Fruit fly (Drosophila melanogaster) whole organism, embryonic: ENCODE measurements around the gene IscU.
A peak's percentile ranks its signal among the peaks of the same experiment; 100 is the strongest.

Experiments used
- Adf1 ChIP-seq: fragments of 200-800 bp; sonication (Bioruptor generic); IDR thresholded peaks from 2 replicates; pipeline ENCODE4 v1.3.6; 2022; ENCODE audit warnings: missing biosample characterization, missing genetic modification characterization
- Atf-2 ChIP-seq: fragments of 200-800 bp; sonication (Bioruptor generic); optimal IDR thresholded peaks from 2 replicates; lab custom pipeline; 2016; ENCODE audit warnings: missing biosample characterization, missing genetic modification characterization
- CG11723 ChIP-seq: fragments of 200-800 bp; sonication (Bioruptor generic); optimal IDR thresholded peaks from 2 replicates; lab custom pipeline; 2017; ENCODE audit warnings: missing biosample characterization, mild to moderate bottlenecking, missing genetic modification characterization
- CG1233 ChIP-seq: fragments of 200-800 bp; sonication (Bioruptor generic); optimal IDR thresholded peaks from 4 replicates; lab custom pipeline; 2018; ENCODE audit warnings: missing biosample characterization, mild to moderate bottlenecking, missing genetic modification characterization
- CG14441 ChIP-seq: fragments of 200-800 bp; sonication (Bioruptor generic); IDR thresholded peaks from 2 replicates; pipeline ENCODE4 v1.3.6; 2022; ENCODE audit warnings: missing biosample characterization, missing genetic modification characterization
- CG14860 ChIP-seq: fragments of 200-800 bp; sonication (Bioruptor generic); IDR thresholded peaks from 3 replicates; pipeline ENCODE4 v1.3.6; 2022; ENCODE audit warnings: missing biosample characterization, missing genetic modification characterization; ENCODE audit not compliant: partially characterized antibody
- CG14965 ChIP-seq: fragments of 200-800 bp; sonication (Bioruptor generic); optimal IDR thresholded peaks from 2 replicates; lab custom pipeline; 2016; ENCODE audit warnings: missing biosample characterization, missing genetic modification characterization, borderline replicate concordance
- CG15073 ChIP-seq: fragments of 200-800 bp; sonication (Bioruptor generic); optimal IDR thresholded peaks from 2 replicates; lab custom pipeline; 2016; ENCODE audit warnings: missing biosample characterization, missing genetic modification characterization
- CG15479 ChIP-seq: fragments of 200-800 bp; sonication (Bioruptor generic); optimal IDR thresholded peaks from 3 replicates; lab custom pipeline; 2019; ENCODE audit warnings: missing biosample characterization, mild to moderate bottlenecking, missing genetic modification characterization, moderate library complexity
- CG17186 ChIP-seq: fragments of 200-800 bp; sonication (Bioruptor generic); optimal IDR thresholded peaks from 3 replicates; lab custom pipeline; 2017; ENCODE audit warnings: missing biosample characterization, missing genetic modification reagents, missing genetic modification characterization
- CG18011 ChIP-seq: fragments of 200-800 bp; sonication (Bioruptor generic); optimal IDR thresholded peaks from 2 replicates; lab custom pipeline; 2017; ENCODE audit warnings: missing biosample characterization, missing genetic modification characterization, mild to moderate bottlenecking, moderate library complexity, missing genotype
- CG1832 ChIP-seq: fragments of 200-800 bp; sonication (Bioruptor generic); optimal IDR thresholded peaks from 2 replicates; lab custom pipeline; 2017; ENCODE audit warnings: missing biosample characterization, mild to moderate bottlenecking, missing genetic modification characterization, inconsistent platforms
- CG18599 ChIP-seq: fragments of 200-800 bp; sonication (Bioruptor generic); optimal IDR thresholded peaks from 3 replicates; lab custom pipeline; 2017; ENCODE audit warnings: missing biosample characterization, missing genetic modification characterization, mild to moderate bottlenecking, moderate library complexity, missing genetic modification reagents
- CG2199 ChIP-seq: fragments of 200-800 bp; sonication (Bioruptor generic); IDR thresholded peaks from 3 replicates; pipeline ENCODE4 v1.3.6; 2022; ENCODE audit warnings: missing biosample characterization, missing genetic modification characterization
- CG3163 ChIP-seq: fragments of 200-800 bp; sonication (Bioruptor generic); optimal IDR thresholded peaks from 3 replicates; lab custom pipeline; 2016; ENCODE audit warnings: missing biosample characterization, missing genetic modification characterization
- CG3726 ChIP-seq: fragments of 200-800 bp; sonication (Bioruptor generic); IDR thresholded peaks from 3 replicates; pipeline ENCODE4, ENCODE4 v1.3.6; 2022; ENCODE audit warnings: missing biosample characterization, missing genetic modification characterization
- CG6689 ChIP-seq: fragments of 200-800 bp; sonication (Bioruptor generic); IDR thresholded peaks from 2 replicates; pipeline ENCODE4 v1.3.6; 2022; ENCODE audit warnings: missing biosample characterization, missing genetic modification characterization
- CG7556 ChIP-seq: fragments of 200-800 bp; sonication (Bioruptor generic); optimal IDR thresholded peaks from 2 replicates; lab custom pipeline; 2017; ENCODE audit warnings: missing biosample characterization, mild to moderate bottlenecking, missing genetic modification characterization
- CG7928 ChIP-seq: fragments of 200-800 bp; sonication (Bioruptor generic); optimal IDR thresholded peaks from 2 replicates; lab custom pipeline; 2017; ENCODE audit warnings: missing biosample characterization, mild to moderate bottlenecking, missing genetic modification characterization
- Camta ChIP-seq: fragments of 200-800 bp; sonication (Bioruptor generic); optimal IDR thresholded peaks from 2 replicates; lab custom pipeline; 2016; ENCODE audit warnings: missing biosample characterization, missing genetic modification characterization
- CkIIα-i1 ChIP-seq: fragments of 200-800 bp; sonication (Bioruptor generic); IDR thresholded peaks from 2 replicates; pipeline ENCODE4 v1.3.6; 2022; ENCODE audit warnings: missing biosample characterization, missing genetic modification characterization
- Eip74EF ChIP-seq, 2 experiments: fragments of 200-800 bp in 1 of 2; fragments of >200 bp in 1 of 2; sonication (Bioruptor generic) in 1 of 2; optimal IDR thresholded peaks; 2 replicates each; lab custom pipeline; 2017 to 2019; ENCODE audit warnings: missing biosample characterization in 2 of 2, missing genetic modification characterization in 2 of 2, mild to moderate bottlenecking in 1 of 2, moderate library complexity in 1 of 2
- GATAe ChIP-seq: fragments of 200-800 bp; sonication (Bioruptor generic); conservative IDR thresholded peaks from 2 replicates; pipeline ENCODE4 v1.3.6; 2022; ENCODE audit warnings: missing biosample characterization, missing genetic modification characterization
- Hsf ChIP-seq: fragments of 200-800 bp; sonication (Bioruptor generic); optimal IDR thresholded peaks from 3 replicates; lab custom pipeline; 2016; ENCODE audit warnings: missing biosample characterization, missing genetic modification characterization
- Nf-YB ChIP-seq: fragments of 200-800 bp; sonication (Bioruptor generic); optimal IDR thresholded peaks from 3 replicates; lab custom pipeline; 2019; ENCODE audit warnings: missing biosample characterization, mild to moderate bottlenecking, missing genetic modification characterization, moderate library complexity
- Six4 ChIP-seq: fragments of 200-800 bp; sonication (Bioruptor generic); optimal IDR thresholded peaks from 2 replicates; lab custom pipeline; 2016; ENCODE audit warnings: missing biosample characterization, missing genetic modification characterization
- Tbp ChIP-seq: fragments of >200 bp; optimal IDR thresholded peaks from 2 replicates; lab custom pipeline; 2018; ENCODE audit warnings: missing biosample characterization, missing genetic modification characterization
- Trl ChIP-seq, 3 experiments: fragments of >200 bp in 2 of 3; fragments of 200-800 bp in 1 of 3; sonication (Bioruptor generic) in 1 of 3; optimal IDR thresholded peaks; 2 replicates in 1 of 3; 3 replicates in 2 of 3; lab custom pipeline; 2016 to 2017; ENCODE audit warnings: missing biosample characterization in 1 of 3, missing genetic modification characterization in 1 of 3
- Xrp1 ChIP-seq: fragments of 200-800 bp; sonication (Bioruptor generic); IDR thresholded peaks from 2 replicates; pipeline ENCODE4 v1.3.6; 2022; ENCODE audit warnings: missing biosample characterization, missing genetic modification characterization
- ash1 ChIP-seq: fragments of 200-800 bp; sonication (Bioruptor generic); optimal IDR thresholded peaks from 2 replicates; lab custom pipeline; 2018; ENCODE audit warnings: missing biosample characterization, mild to moderate bottlenecking, missing genetic modification characterization
- cg ChIP-seq: fragments of 200-800 bp; sonication (Bioruptor generic); optimal IDR thresholded peaks from 3 replicates; lab custom pipeline; 2019; ENCODE audit warnings: missing biosample characterization, mild to moderate bottlenecking, missing genetic modification characterization, moderate library complexity
- crol ChIP-seq: fragments of 200-800 bp; sonication (Bioruptor generic); IDR thresholded peaks from 2 replicates; pipeline ENCODE4 v1.3.6; 2022; ENCODE audit warnings: missing biosample characterization, missing genetic modification characterization
- dysf ChIP-seq: fragments of 200-800 bp; sonication (Bioruptor generic); IDR thresholded peaks from 3 replicates; pipeline ENCODE4 v1.3.6; 2022; ENCODE audit warnings: missing biosample characterization, missing genetic modification characterization
- eve ChIP-seq, 2 experiments: fragments of >200 bp; optimal IDR thresholded peaks; 2 replicates each; lab custom pipeline; 2017; ENCODE audit warnings: missing biosample characterization in 2 of 2, missing genetic modification characterization in 2 of 2
- gcm ChIP-seq: fragments of 200-800 bp; sonication (Bioruptor generic); optimal IDR thresholded peaks from 2 replicates; lab custom pipeline; 2019; ENCODE audit warnings: missing biosample characterization, mild to moderate bottlenecking, missing genetic modification characterization, moderate library complexity
- gsb-n ChIP-seq: fragments of 200-800 bp; sonication (Bioruptor generic); optimal IDR thresholded peaks from 3 replicates; lab custom pipeline; 2018; ENCODE audit warnings: missing biosample characterization, mild to moderate bottlenecking, missing genetic modification characterization
- h ChIP-seq: fragments of >200 bp; optimal IDR thresholded peaks from 2 replicates; lab custom pipeline; 2017
- insv ChIP-seq, 2 experiments: fragments of 200-800 bp; sonication (Bioruptor generic); optimal IDR thresholded peaks; 3 replicates each; lab custom pipeline; 2016 to 2018; ENCODE audit warnings: missing biosample characterization in 2 of 2, missing genetic modification characterization in 2 of 2
- kni ChIP-seq: fragments of 200-800 bp; sonication (Bioruptor generic); optimal IDR thresholded peaks from 3 replicates; lab custom pipeline; 2017; ENCODE audit warnings: mild to moderate bottlenecking, missing biosample characterization, missing genetic modification reagents, missing genetic modification characterization
- mld ChIP-seq: fragments of 200-800 bp; sonication (Bioruptor generic); IDR thresholded peaks from 3 replicates; pipeline ENCODE4 v1.3.6; 2022; ENCODE audit warnings: missing biosample characterization, missing genetic modification characterization; ENCODE audit not compliant: partially characterized antibody
- p53 ChIP-seq: fragments of 200-800 bp; sonication (Bioruptor generic); optimal IDR thresholded peaks from 2 replicates; lab custom pipeline; 2016; ENCODE audit warnings: missing biosample characterization, missing genetic modification characterization
- pros ChIP-seq: fragments of 200-800 bp; sonication (Bioruptor generic); optimal IDR thresholded peaks from 3 replicates; lab custom pipeline; 2019; ENCODE audit warnings: missing biosample characterization, mild to moderate bottlenecking, missing genetic modification characterization, moderate library complexity
- salm ChIP-seq: fragments of 200-800 bp; sonication (Bioruptor generic); optimal IDR thresholded peaks from 2 replicates; lab custom pipeline; 2018; ENCODE audit warnings: missing biosample characterization, mild to moderate bottlenecking, missing genetic modification characterization
- sisA ChIP-seq: fragments of 200-800 bp; sonication (Bioruptor generic); IDR thresholded peaks from 2 replicates; pipeline ENCODE4 v1.3.6; 2022; ENCODE audit warnings: missing biosample characterization, missing genetic modification characterization
- slou ChIP-seq: fragments of 200-800 bp; sonication (Bioruptor generic); optimal IDR thresholded peaks from 3 replicates; lab custom pipeline; 2016; ENCODE audit warnings: missing biosample characterization, missing genetic modification characterization
- sqz ChIP-seq: fragments of 200-800 bp; sonication (Bioruptor generic); optimal IDR thresholded peaks from 3 replicates; lab custom pipeline; 2018; ENCODE audit warnings: missing biosample characterization, mild to moderate bottlenecking, missing genetic modification characterization
- sug ChIP-seq: fragments of 200-800 bp; optimal IDR thresholded peaks from 2 replicates; lab custom pipeline; 2019; ENCODE audit warnings: missing biosample characterization, mild to moderate bottlenecking, missing genetic modification characterization, moderate library complexity
- tgo ChIP-seq: fragments of 200-800 bp; sonication (Bioruptor generic); IDR thresholded peaks from 3 replicates; pipeline ENCODE4 v1.3.6; 2022; ENCODE audit warnings: missing biosample characterization, missing genetic modification characterization
- tin ChIP-seq: fragments of 200-800 bp; sonication (Bioruptor generic); optimal IDR thresholded peaks from 3 replicates; lab custom pipeline; 2016; ENCODE audit warnings: missing biosample characterization, missing genetic modification characterization
- tll ChIP-seq, 2 experiments: fragments of 200-800 bp in 1 of 2; fragments of >200 bp in 1 of 2; sonication (Bioruptor generic) in 1 of 2; optimal IDR thresholded peaks; 2 replicates each; lab custom pipeline; 2017 to 2019; ENCODE audit warnings: missing biosample characterization in 2 of 2, missing genetic modification characterization in 2 of 2, mild to moderate bottlenecking in 1 of 2, moderate library complexity in 1 of 2

IscU gene

dm6 chr3R:8848190-8848589, 24.2 kb upstream of the IscU start (continued):
- TF ChIP-seq ash1 (GFP tag; lab: Kevin White, UChicago) (peak; percentile 16), GATAe (GFP tag; lab: Robert Waterston, UW) (no peak), Eip74EF (GFP tag; optimal IDR thresholded peaks at IDR 0.05; lab: Kevin White, UChicago) (no peak), CG11723 (GFP tag; lab: Kevin White, UChicago) (no peak), CG14860 (GFP tag; lab: Robert Waterston, UW) (no peak), Tbp (GFP tag; lab: Kevin White, UChicago) (no peak), CG17186 (GFP tag; lab: Kevin White, UChicago) (no peak), Adf1 (GFP tag; lab: Robert Waterston, UW) (no peak), CG3163 (peak; percentile 37), Xrp1 (GFP tag; lab: Robert Waterston, UW) (peak; percentile 30; the same call in 1 of the 2 replicates), crol (GFP tag; lab: Robert Waterston, UW) (peak; percentile 87), tin (GFP tag; lab: Kevin White, UChicago) (no peak), sisA (GFP tag; lab: Robert Waterston, UW) (no peak), p53 (GFP tag; lab: Kevin White, UChicago) (peak; percentile 89), salm (no peak), CG18011 (GFP tag; lab: Kevin White, UChicago) (no peak), insv (GFP tag; optimal IDR thresholded peaks at IDR 0.05; lab: Kevin White, UChicago) (no peak), eve (GFP tag; optimal IDR thresholded peaks at IDR 0.05; lab: Kevin White, UChicago) (peak in 1 of 2 experiments; percentile 14), gsb-n (tag; lab: Kevin White, UChicago) (peak; percentile 51), slou (GFP tag; lab: Kevin White, UChicago) (no peak), sug (tag; lab: Kevin White, UChicago) (no peak), Nf-YB (GFP tag; lab: Kevin White, UChicago) (no peak), CG6689 (GFP tag; lab: Robert Waterston, UW) (no peak), gcm (GFP tag; lab: Kevin White, UChicago) (peak; percentile 20), Trl (optimal IDR thresholded peaks at IDR 0.05; lab: Kevin White, UChicago) (peak in 1 of 2 experiments; percentile 1), Trl (GFP tag; optimal IDR thresholded peaks at IDR 0.05; lab: Kevin White, UChicago) (no peak), CG15073 (no peak), CG1233 (no peak), sqz (peak; percentile 40), CG18599 (GFP tag; lab: Kevin White, UChicago) (no peak), cg (peak; percentile 66), CG15479 (GFP tag; lab: Kevin White, UChicago) (peak; percentile 91), CG3726 (no peak), Atf-2 (GFP tag; lab: Kevin White, UChicago) (no peak), h (lab: Kevin White, UChicago) (no peak), dysf (0 out of 3 replicates have a peak, but pooled peaks have one; percentile 18), tll (GFP tag; optimal IDR thresholded peaks at IDR 0.05; lab: Kevin White, UChicago) (peak in 1 of 2 experiments; percentile 80), CG7928 (GFP tag; lab: Kevin White, UChicago) (no peak), CG7556 (GFP tag; lab: Kevin White, UChicago) (no peak), mld (no peak), CG14965 (no peak), Six4 (GFP tag; lab: Kevin White, UChicago) (no peak), kni (GFP tag; lab: Kevin White, UChicago) (peak; percentile 81), pros (GFP tag; lab: Kevin White, UChicago) (peak; percentile 86), CG2199 (GFP tag; lab: Robert Waterston, UW) (peak; percentile 43; the same call in 1 of the 3 replicates), Hsf (GFP tag; lab: Kevin White, UChicago) (no peak), tgo (GFP tag; lab: Robert Waterston, UW) (no peak), CG14441 (no peak), Camta (GFP tag; lab: Kevin White, UChicago) (no peak), CkIIα-i1 (GFP tag; lab: Robert Waterston, UW) (no peak), CG1832 (GFP tag; lab: Kevin White, UChicago) (no peak)
